Fruit fly (Drosophila melanogaster): Measurements from ENCODE around the gene CG4962.

CG4962 gene

dm6 chr3L:16295447-16295846 lies at the start of gene CG4962:
TSS of gene CG4962 (minus strand) at chr3L:16295547.
- TF ChIP-seq CG8478 (optimal IDR thresholded peaks at IDR 0.05), result no peak
- TF ChIP-seq CTCF (optimal IDR thresholded peaks at IDR 0.05), result no peak

dm6 chr3L:16339873-16340272 lies 44.5 kb upstream of the CG4962 start:
- TF ChIP-seq CTCF (optimal IDR thresholded peaks at IDR 0.05) (no peak), CG8478 (optimal IDR thresholded peaks at IDR 0.05) (no peak)

dm6 chr3L:16339463-16339862 lies 44.1 kb upstream of the CG4962 start:
- TF ChIP-seq CG8478 (optimal IDR thresholded peaks at IDR 0.05) (no peak), CTCF (optimal IDR thresholded peaks at IDR 0.05) (no peak)

- TF ChIP-seq CG8478 (optimal IDR thresholded peaks at IDR 0.05) (no peak), CTCF (optimal IDR thresholded peaks at IDR 0.05) (no peak)
Observed at dm6 chr3L:16338703-16339102, 43.4 kb upstream of the CG4962 start, which contains the start of gene CG4998. TSS of gene CG4998 (plus strand) at chr3L:16339003.

- no peak for TF ChIP-seq CTCF (optimal IDR thresholded peaks at IDR 0.05)
- TF ChIP-seq CG8478 (optimal IDR thresholded peaks at IDR 0.05), result no peak
Observed at dm6 chr3L:16337739-16338138, 42.4 kb upstream of the CG4962 start.

- TF ChIP-seq CTCF (optimal IDR thresholded peaks at IDR 0.05) (no peak), CG8478 (optimal IDR thresholded peaks at IDR 0.05) (no peak)
Observed at dm6 chr3L:16334876-16335275, 39.5 kb upstream of the CG4962 start.

dm6 chr3L:16333013-16333412 lies 37.7 kb upstream of the CG4962 start, which contains the start of gene CG13056:
TSS of gene CG13056 (plus strand) at chr3L:16333313.
- TF ChIP-seq CG8478 (optimal IDR thresholded peaks at IDR 0.05) (no peak), CTCF (optimal IDR thresholded peaks at IDR 0.05) (no peak)

dm6 chr3L:16331633-16332032 lies 36.3 kb upstream of the CG4962 start, which contains the start of gene retinin:
TSS of gene retinin (plus strand) at chr3L:16331933.
- TF ChIP-seq CG8478 (optimal IDR thresholded peaks at IDR 0.05) (no peak), CTCF (optimal IDR thresholded peaks at IDR 0.05) (no peak)

dm6 chr3L:16330740-16331139 lies 35.4 kb upstream of the CG4962 start, which contains the start of gene CG33060:
TSS of gene CG33060 (plus strand) at chr3L:16331040.
- TF ChIP-seq CTCF (optimal IDR thresholded peaks at IDR 0.05) (no peak), CG8478 (optimal IDR thresholded peaks at IDR 0.05) (no peak)

- TF ChIP-seq CG8478 (optimal IDR thresholded peaks at IDR 0.05) (no peak), CTCF (optimal IDR thresholded peaks at IDR 0.05) (no peak)
Observed at dm6 chr3L:16329495-16329894, 34.1 kb upstream of the CG4962 start, which contains the start of gene CG33061. TSS of gene CG33061 (plus strand) at chr3L:16329795.

- no peak for TF ChIP-seq CTCF (optimal IDR thresholded peaks at IDR 0.05)
- TF ChIP-seq CG8478 (optimal IDR thresholded peaks at IDR 0.05), result no peak
Observed at dm6 chr3L:16328207-16328891, 33.0 kb upstream of the CG4962 start, which contains the start of gene CG13058. TSS of gene CG13058 (plus strand) at chr3L:16328841.

dm6 chr3L:16327776-16328175 lies 32.4 kb upstream of the CG4962 start, which contains the start of gene CG13038:
TSS of gene CG13038 (minus strand) at chr3L:16327893.
- no peak for TF ChIP-seq CTCF (optimal IDR thresholded peaks at IDR 0.05)
- TF ChIP-seq CG8478 (optimal IDR thresholded peaks at IDR 0.05), result no peak

dm6 chr3L:16326657-16327056 lies 31.3 kb upstream of the CG4962 start, which contains the start of the genes CG13040 and CG13039:
TSS of gene CG13040 (minus strand) at chr3L:16326757.
TSS of gene CG13039 (minus strand) at chr3L:16326762.
- no peak for TF ChIP-seq CTCF (optimal IDR thresholded peaks at IDR 0.05)
- TF ChIP-seq CG8478 (optimal IDR thresholded peaks at IDR 0.05), result no peak

- no peak for TF ChIP-seq CTCF (optimal IDR thresholded peaks at IDR 0.05)
- no peak for TF ChIP-seq CG8478 (optimal IDR thresholded peaks at IDR 0.05)
Observed at dm6 chr3L:16323372-16323771, 28.0 kb upstream of the CG4962 start, which contains the start of gene CG13059. TSS of gene CG13059 (plus strand) at chr3L:16323672.

dm6 chr3L:16321172-16321571 lies 25.8 kb upstream of the CG4962 start, which contains the start of gene CG42718:
TSS of gene CG42718 (minus strand) at chr3L:16321272.
- TF ChIP-seq CTCF (optimal IDR thresholded peaks at IDR 0.05) (no peak), CG8478 (optimal IDR thresholded peaks at IDR 0.05) (no peak)

- no peak for TF ChIP-seq CTCF (optimal IDR thresholded peaks at IDR 0.05)
- TF ChIP-seq CG8478 (optimal IDR thresholded peaks at IDR 0.05), result no peak
Observed at dm6 chr3L:16319399-16319906, 24.1 kb upstream of the CG4962 start, which contains the start of the genes CG13041 and CG13060. TSS of gene CG13041 (minus strand) at chr3L:16319526. TSS of gene CG13060 (plus strand) at chr3L:16319856.

All from S2 (cell line).